Worm (Caenorhabditis elegans) whole organism, L4 larva: ENCODE data around the gene F02D8.1.

Source experiments
- aly-2 ChIP-seq: sonication (generic microtip); optimal IDR thresholded peaks from 2 replicates; lab custom pipeline; 2018; ENCODE audit warnings: missing biosample characterization, missing genetic modification characterization
- ces-1 ChIP-seq: fragments of 150-350 bp; sonication (generic microtip); optimal IDR thresholded peaks from 4 replicates; lab custom pipeline; 2014; ENCODE audit warnings: missing biosample characterization, missing genetic modification reagents, missing genetic modification characterization
- lim-7 ChIP-seq: fragments of 200-800 bp; sonication (Bioruptor generic); IDR thresholded peaks from 2 replicates; pipeline ENCODE4 v1.3.6; 2022; ENCODE audit warnings: missing genetic modification characterization, missing compliant biosample characterization
- madf-5 ChIP-seq, 2 experiments: fragments of 200-800 bp; sonication (Bioruptor generic); IDR thresholded peaks; 2 replicates each; pipeline ENCODE4 v1.3.6; 2022; ENCODE audit warnings: missing compliant biosample characterization in 2 of 2, missing genetic modification characterization in 2 of 2
- skn-1 ChIP-seq: fragments of 150-350 bp; optimal IDR thresholded peaks from 2 replicates; lab custom pipeline; 2014; ENCODE audit warnings: missing biosample characterization, missing genetic modification characterization

ce11 chrV:15001536-15001935 is 23.0 kb upstream of the F02D8.1 start:
- TF ChIP-seq aly-2 (tag; lab: Kevin White, UChicago) (no peak), madf-5 (GFP tag; IDR thresholded peaks at IDR 0.05; lab: Robert Waterston, UW) (no peak), skn-1 (tag; lab: Kevin White, UChicago) (no peak), lim-7 (GFP tag; lab: Robert Waterston, UW) (no peak), ces-1 (GFP tag; lab: Kevin White, UChicago) (no peak)
